Worm (Caenorhabditis elegans) whole organism, late embryonic: ENCODE data around the gene F49F1.12.
"Not testable (repeated sequence)": the region's sequence is repeated elsewhere in the genome, so short reads cannot be mapped to it uniquely, and the experiment has no call there.

ENCODE experiments used
- C38D4.7 ChIP-seq: fragments of 200-800 bp; sonication (Bioruptor generic); optimal IDR thresholded peaks from 2 replicates; lab custom pipeline; 2018; ENCODE audit warnings: mild to moderate bottlenecking, missing genetic modification characterization, moderate library complexity, missing compliant biosample characterization
- K02D7.2 ChIP-seq: sonication (generic microtip); optimal IDR thresholded peaks from 2 replicates; lab custom pipeline; 2017; ENCODE audit warnings: mild to moderate bottlenecking, missing genetic modification characterization, missing compliant biosample characterization
- K09A11.1 ChIP-seq: sonication (generic microtip); optimal IDR thresholded peaks from 2 replicates; lab custom pipeline; 2017; ENCODE audit warnings: antibody characterized with exemption, mild to moderate bottlenecking, missing genetic modification characterization, missing compliant biosample characterization; ENCODE audit not compliant: insufficient read depth
- ceh-14 ChIP-seq: sonication (generic microtip); optimal IDR thresholded peaks from 2 replicates; lab custom pipeline; 2016; ENCODE audit warnings: missing genotype, missing genetic modification characterization, missing compliant biosample characterization
- ceh-2 ChIP-seq: sonication (generic microtip); optimal IDR thresholded peaks from 2 replicates; lab custom pipeline; 2016; ENCODE audit warnings: missing genotype, missing genetic modification characterization, missing compliant biosample characterization
- ceh-22 ChIP-seq: sonication (generic microtip); optimal IDR thresholded peaks from 2 replicates; lab custom pipeline; 2017; ENCODE audit warnings: missing biosample characterization, missing genetic modification characterization
- ceh-31 ChIP-seq: sonication (generic microtip); optimal IDR thresholded peaks from 2 replicates; lab custom pipeline; 2016; ENCODE audit warnings: missing genetic modification characterization, missing compliant biosample characterization
- ceh-34 ChIP-seq: sonication (generic microtip); optimal IDR thresholded peaks from 2 replicates; lab custom pipeline; 2016; ENCODE audit warnings: mild to moderate bottlenecking, missing genetic modification characterization, missing compliant biosample characterization
- ceh-45 ChIP-seq: fragments of 200-800 bp; sonication (Bioruptor generic); IDR thresholded peaks from 2 replicates; pipeline ENCODE4 v1.3.6; 2022; ENCODE audit warnings: missing genetic modification reagents, missing genetic modification characterization, missing compliant biosample characterization
- ceh-6 ChIP-seq: fragments of 200-800 bp; sonication (Bioruptor generic); optimal IDR thresholded peaks from 2 replicates; lab custom pipeline; 2018; ENCODE audit warnings: mild to moderate bottlenecking, missing genetic modification characterization, missing compliant biosample characterization
- dve-1 ChIP-seq: sonication (generic microtip); optimal IDR thresholded peaks from 2 replicates; lab custom pipeline; 2017; ENCODE audit warnings: antibody characterized with exemption, mild to moderate bottlenecking, missing genetic modification characterization, missing compliant biosample characterization
- elt-2 ChIP-seq: sonication (generic microtip); optimal IDR thresholded peaks from 2 replicates; lab custom pipeline; 2016; ENCODE audit warnings: missing genetic modification reagents, missing genetic modification characterization, missing compliant biosample characterization
- elt-4 ChIP-seq: sonication (generic microtip); optimal IDR thresholded peaks from 2 replicates; lab custom pipeline; 2016; ENCODE audit warnings: missing genetic modification characterization, missing compliant biosample characterization
- ets-4 ChIP-seq: sonication (generic microtip); optimal IDR thresholded peaks from 2 replicates; lab custom pipeline; 2016; ENCODE audit warnings: missing genetic modification characterization, missing compliant biosample characterization
- fkh-6 ChIP-seq: sonication (generic microtip); optimal IDR thresholded peaks from 2 replicates; lab custom pipeline; 2016; ENCODE audit warnings: missing genetic modification characterization, missing compliant biosample characterization
- gmeb-2 ChIP-seq: sonication (generic microtip); optimal IDR thresholded peaks from 2 replicates; lab custom pipeline; 2016; ENCODE audit warnings: missing genetic modification characterization, inconsistent platforms, missing compliant biosample characterization
- hlh-13 ChIP-seq: fragments of 200-800 bp; sonication (Bioruptor generic); optimal IDR thresholded peaks from 2 replicates; lab custom pipeline; 2018; ENCODE audit warnings: mild to moderate bottlenecking, missing genetic modification characterization, missing compliant biosample characterization
- hlh-6 ChIP-seq: sonication (generic microtip); optimal IDR thresholded peaks from 2 replicates; lab custom pipeline; 2016; ENCODE audit warnings: missing genotype, missing genetic modification characterization, missing compliant biosample characterization
- lin-11 ChIP-seq: fragments of 200-800 bp; sonication (Bioruptor generic); optimal IDR thresholded peaks from 2 replicates; lab custom pipeline; 2018; ENCODE audit warnings: mild to moderate bottlenecking, missing genetic modification characterization, missing compliant biosample characterization
- nfya-1 ChIP-seq: sonication (generic microtip); optimal IDR thresholded peaks from 2 replicates; lab custom pipeline; 2017; ENCODE audit warnings: missing genetic modification characterization, mild to moderate bottlenecking, missing compliant biosample characterization, antibody characterized with exemption, moderate library complexity
- nhr-232 ChIP-seq: sonication (generic microtip); optimal IDR thresholded peaks from 2 replicates; lab custom pipeline; 2016; ENCODE audit warnings: missing genetic modification characterization, missing compliant biosample characterization
- npax-4 ChIP-seq: sonication (generic microtip); optimal IDR thresholded peaks from 2 replicates; lab custom pipeline; 2016; ENCODE audit warnings: missing genetic modification characterization, missing compliant biosample characterization
- odd-2 ChIP-seq: sonication (generic microtip); optimal IDR thresholded peaks from 2 replicates; lab custom pipeline; 2017; ENCODE audit warnings: antibody characterized with exemption, mild to moderate bottlenecking, missing genetic modification characterization, missing compliant biosample characterization
- pax-1 ChIP-seq: fragments of 150-350 bp; optimal IDR thresholded peaks from 2 replicates; lab custom pipeline; 2014; ENCODE audit warnings: missing biosample characterization, missing genetic modification characterization
- pha-2 ChIP-seq: sonication (generic microtip); optimal IDR thresholded peaks from 2 replicates; lab custom pipeline; 2017; ENCODE audit warnings: mild to moderate bottlenecking, missing genetic modification characterization, missing compliant biosample characterization
- pha-4 ChIP-seq: fragments of 150-350 bp; optimal IDR thresholded peaks from 2 replicates; lab custom pipeline; 2018; ENCODE audit warnings: missing biosample characterization, missing genetic modification reagents, missing genetic modification characterization
- pros-1 ChIP-seq: fragments of 150-350 bp; optimal IDR thresholded peaks from 2 replicates; lab custom pipeline; 2014; ENCODE audit warnings: missing biosample characterization, missing genetic modification reagents, missing genetic modification characterization
- rnt-1 ChIP-seq: sonication (generic microtip); optimal IDR thresholded peaks from 2 replicates; lab custom pipeline; 2016; ENCODE audit warnings: missing genetic modification characterization, missing compliant biosample characterization
- sdc-2 ChIP-seq: sonication (generic microtip); optimal IDR thresholded peaks from 2 replicates; lab custom pipeline; 2016; ENCODE audit warnings: missing genotype, missing genetic modification characterization, missing compliant biosample characterization
- sox-2 ChIP-seq: fragments of 200-800 bp; sonication (Bioruptor generic); IDR thresholded peaks from 2 replicates; pipeline ENCODE4 v1.3.6; 2022; ENCODE audit warnings: missing genetic modification reagents, missing genetic modification characterization, missing compliant biosample characterization
- syd-9 ChIP-seq: sonication (generic microtip); optimal IDR thresholded peaks from 2 replicates; lab custom pipeline; 2016; ENCODE audit warnings: mild to moderate bottlenecking, missing genetic modification characterization, moderate library complexity, missing compliant biosample characterization
- tbx-2 ChIP-seq: sonication (generic microtip); optimal IDR thresholded peaks from 2 replicates; lab custom pipeline; 2016; ENCODE audit warnings: missing genetic modification characterization, missing compliant biosample characterization
- tbx-7 ChIP-seq: sonication (generic microtip); optimal IDR thresholded peaks from 2 replicates; lab custom pipeline; 2016; ENCODE audit warnings: missing genotype, missing genetic modification characterization, missing compliant biosample characterization
- unc-55 ChIP-seq: sonication (generic microtip); optimal IDR thresholded peaks from 2 replicates; lab custom pipeline; 2017; ENCODE audit warnings: missing biosample characterization, missing genetic modification reagents, missing genetic modification characterization
- unc-86 ChIP-seq: sonication (generic microtip); optimal IDR thresholded peaks from 2 replicates; lab custom pipeline; 2016; ENCODE audit warnings: missing genetic modification characterization, missing compliant biosample characterization
- ztf-16 ChIP-seq: sonication (generic microtip); optimal IDR thresholded peaks from 2 replicates; lab custom pipeline; 2017; ENCODE audit warnings: missing genetic modification characterization, missing compliant biosample characterization

The F49F1.12 gene

DNA sequence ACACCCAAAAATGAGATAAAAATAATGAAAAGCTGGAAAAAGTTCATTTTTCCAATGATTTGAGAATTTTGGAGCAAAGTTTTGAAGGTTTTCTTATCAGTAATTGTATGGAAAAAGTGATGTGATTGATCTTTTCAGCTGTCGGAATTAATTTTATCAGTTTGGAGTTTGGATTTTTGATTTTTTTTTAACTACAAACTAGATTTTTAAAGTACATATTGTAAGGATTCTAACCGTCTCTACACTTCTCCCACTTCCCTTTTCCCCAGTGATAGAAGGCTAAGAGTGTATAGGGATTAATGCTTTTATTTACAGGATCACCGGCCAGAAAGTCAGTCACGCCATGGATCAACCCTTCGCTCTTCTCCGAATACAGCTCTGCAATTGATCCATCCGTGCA is 17.2 kb downstream of the F49F1.12 start, which contains the start of gene F49F1.7:
F49F1.7 (minus strand) TSS at position 101 of the 400 bp plus-strand sequence.
- not testable (repeated sequence) for TF ChIP-seq ets-4, dve-1, elt-4 (tag; lab: Kevin White, UChicago)

- TF ChIP-seq ceh-6, result no peak
- TF ChIP-seq, all 69 proteins: peak for 0
Measured at ce11 chrIV:4123083-4123482, 19.8 kb downstream of the F49F1.12 start, which contains the start of gene mul-1. Gene mul-1, minus strand, starts transcription at chrIV:4123166.

- no peak for TF ChIP-seq K09A11.1
- no peak for TF ChIP-seq fkh-6 (tag; lab: Kevin White, UChicago)
- TF ChIP-seq pha-4 (tag; lab: Kevin White, UChicago), result no peak
- TF ChIP-seq elt-4 (tag; lab: Kevin White, UChicago), result no peak
- TF ChIP-seq ets-4 (tag; lab: Kevin White, UChicago), result no peak
- TF ChIP-seq gmeb-2 (tag; lab: Kevin White, UChicago), result no peak
- no peak for TF ChIP-seq unc-55
- TF ChIP-seq lin-11 (tag; lab: Kevin White, UChicago), result no peak
- TF ChIP-seq sox-2 (GFP tag; lab: Robert Waterston, UW), result no peak
- no peak for TF ChIP-seq unc-86 (tag; lab: Kevin White, UChicago)
- no peak for TF ChIP-seq ceh-22 (tag; lab: Kevin White, UChicago)
- TF ChIP-seq ztf-16 (tag; lab: Kevin White, UChicago), result no peak
- no peak for TF ChIP-seq ceh-2
- no peak for TF ChIP-seq sdc-2
- TF ChIP-seq tbx-2 (tag; lab: Kevin White, UChicago), result no peak
- no peak for TF ChIP-seq npax-4
- TF ChIP-seq syd-9 (tag; lab: Kevin White, UChicago), result no peak
- TF ChIP-seq pha-2 (tag; lab: Kevin White, UChicago), result no peak
Measured at ce11 chrIV:4121055-4121454, 21.8 kb downstream of the F49F1.12 start.

ce11 chrIV:4120263-4120662 is 22.6 kb downstream of the F49F1.12 start, which contains the start of gene F49F1.5:
Gene F49F1.5, minus strand, starts transcription at chrIV:4120415.
- no peak for TF ChIP-seq nfya-1 (tag; lab: Kevin White, UChicago)
- no peak for TF ChIP-seq K02D7.2 (tag; lab: Kevin White, UChicago)
- TF ChIP-seq ceh-34, result no peak
- TF ChIP-seq nhr-232 (tag; lab: Kevin White, UChicago), result no peak
- TF ChIP-seq elt-2, result no peak
- no peak for TF ChIP-seq C38D4.7 (GFP tag; lab: Kevin White, UChicago)
- no peak for TF ChIP-seq K09A11.1
- no peak for TF ChIP-seq pax-1
- no peak for TF ChIP-seq ceh-2
- TF ChIP-seq odd-2, result no peak
- no peak for TF ChIP-seq ceh-45 (GFP tag; lab: Robert Waterston, UW)
- no peak for TF ChIP-seq pros-1 (tag; lab: Kevin White, UChicago)
- TF ChIP-seq ztf-16 (tag; lab: Kevin White, UChicago), result no peak
- TF ChIP-seq ceh-31 (tag; lab: Kevin White, UChicago), result no peak
- TF ChIP-seq syd-9 (tag; lab: Kevin White, UChicago), result no peak

ce11 chrIV:4117432-4117831 is 25.5 kb downstream of the F49F1.12 start, which contains the start of gene drd-50:
Gene drd-50, plus strand, starts transcription at chrIV:4117732.
- no peak for TF ChIP-seq tbx-7 (tag; lab: Kevin White, UChicago)
- TF ChIP-seq hlh-6 (tag; lab: Kevin White, UChicago), result no peak
- no peak for TF ChIP-seq ceh-6
- TF ChIP-seq ceh-14, result no peak
- TF ChIP-seq rnt-1 (tag; lab: Kevin White, UChicago), result no peak
- TF ChIP-seq npax-4, result no peak
- TF ChIP-seq nhr-232 (tag; lab: Kevin White, UChicago), result no peak
- TF ChIP-seq pax-1, result no peak
- no peak for TF ChIP-seq hlh-13 (GFP tag; lab: Kevin White, UChicago)
- TF ChIP-seq, all 69 proteins: peak for 0
